Fruit fly (Drosophila melanogaster) whole organism, pupa: ENCODE data around the gene CG5787.

Source experiments
- CG4496 ChIP-seq: fragments of 200-800 bp; sonication (Bioruptor generic); IDR thresholded peaks from 3 replicates; pipeline ENCODE4 v1.3.6; 2022; ENCODE audit warnings: missing biosample characterization, missing genetic modification characterization
- Pif1A ChIP-seq: fragments of 200-800 bp; sonication (Bioruptor generic); optimal IDR thresholded peaks from 3 replicates; lab custom pipeline; 2016; ENCODE audit warnings: missing biosample characterization, missing genetic modification characterization
- Snoo ChIP-seq: fragments of 200-800 bp; sonication (Bioruptor generic); optimal IDR thresholded peaks from 3 replicates; lab custom pipeline; 2017; ENCODE audit warnings: missing biosample characterization, mild to moderate bottlenecking, missing genetic modification characterization, inconsistent platforms

DNA sequence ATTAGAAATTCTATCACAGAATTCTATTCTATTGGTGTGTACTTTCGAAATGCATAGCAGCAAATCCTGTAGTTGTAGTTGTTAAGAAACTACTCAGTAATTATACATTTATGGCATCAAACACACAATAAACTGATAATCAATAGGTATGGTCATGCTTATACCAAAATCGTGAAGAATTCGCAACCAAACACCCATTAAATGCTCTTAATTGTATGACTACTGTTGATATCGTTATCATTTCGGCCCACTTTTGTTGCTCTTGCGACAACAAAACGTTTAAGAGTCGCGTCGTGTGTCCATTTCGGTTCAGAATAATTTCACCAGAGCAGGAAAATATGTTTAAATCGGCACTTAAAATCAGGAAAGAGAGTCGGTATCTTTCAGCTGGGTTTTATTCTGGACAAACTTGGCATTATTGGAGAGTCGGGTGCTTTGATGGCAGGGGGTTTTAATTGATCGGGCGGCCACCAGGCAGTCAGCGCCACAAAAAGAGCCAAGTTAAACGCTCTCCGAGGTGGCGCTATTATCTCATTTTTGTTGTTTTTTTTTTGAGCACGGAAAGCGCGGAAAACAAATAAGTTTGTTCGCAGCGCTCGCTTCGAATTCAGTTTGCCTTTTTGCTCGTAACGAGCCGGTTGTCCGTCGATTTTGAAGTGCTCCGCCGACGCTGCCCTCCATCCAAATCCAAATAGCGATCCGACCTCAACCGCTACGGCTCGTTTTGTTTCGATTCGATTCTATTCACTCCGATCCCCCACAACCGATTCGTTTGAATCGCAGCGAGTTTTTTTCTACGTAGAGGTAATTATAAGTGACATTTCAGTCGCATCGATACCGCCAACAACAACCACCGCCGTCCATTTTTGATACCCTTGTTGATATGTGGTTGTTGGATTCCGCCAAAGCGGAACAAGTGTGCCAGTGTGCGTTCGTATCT, 6.0 kb upstream of the CG5787 start, which contains the start of gene MRP:
- no peak for TF ChIP-seq Pif1A (GFP tag; lab: Kevin White, UChicago)
- peak; percentile 44; the same call in 1 of the 3 replicates for TF ChIP-seq CG4496
- TF ChIP-seq Snoo (tag; lab: Kevin White, UChicago), result no peak
